Worm (Caenorhabditis elegans) whole organism, L3 larva: Measurements from ENCODE around the gene lact-1.

ENCODE experiments used
- ZK546.5 ChIP-seq: sonication (generic microtip); optimal IDR thresholded peaks from 2 replicates; lab custom pipeline; 2017; ENCODE audit warnings: missing biosample characterization, missing genetic modification characterization
- ama-1 ChIP-seq: fragments of 150-350 bp; optimal IDR thresholded peaks from 2 replicates; lab custom pipeline; 2018
- ceh-28 ChIP-seq: fragments of 150-350 bp; optimal IDR thresholded peaks from 2 replicates; lab custom pipeline; 2014; ENCODE audit warnings: missing biosample characterization, missing genetic modification reagents, missing genetic modification characterization
- ceh-82 ChIP-seq: fragments of 150-350 bp; optimal IDR thresholded peaks from 2 replicates; lab custom pipeline; 2014; ENCODE audit warnings: missing biosample characterization, missing genetic modification characterization
- ceh-9 ChIP-seq: sonication (generic microtip); optimal IDR thresholded peaks from 2 replicates; lab custom pipeline; 2018; ENCODE audit warnings: missing biosample characterization, missing genetic modification characterization
- daf-12 ChIP-seq: fragments of 150-350 bp; optimal IDR thresholded peaks from 2 replicates; lab custom pipeline; 2014; ENCODE audit warnings: missing biosample characterization, missing genetic modification reagents, missing genetic modification characterization
- egl-27 ChIP-seq: sonication (generic microtip); optimal IDR thresholded peaks from 4 replicates; lab custom pipeline; 2017; ENCODE audit warnings: missing biosample characterization, missing genetic modification reagents, missing genetic modification characterization
- egl-5 ChIP-seq: fragments of 150-350 bp; optimal IDR thresholded peaks from 2 replicates; lab custom pipeline; 2017; ENCODE audit warnings: missing biosample characterization, missing genetic modification reagents, missing genetic modification characterization, inconsistent platforms
- elt-1 ChIP-seq: fragments of 150-350 bp; optimal IDR thresholded peaks from 2 replicates; lab custom pipeline; 2014; ENCODE audit warnings: missing biosample characterization, missing genetic modification characterization
- fkh-10 ChIP-seq: sonication (generic microtip); optimal IDR thresholded peaks from 2 replicates; lab custom pipeline; 2017; ENCODE audit warnings: missing biosample characterization, missing genetic modification reagents, missing genetic modification characterization
- fos-1 ChIP-seq: fragments of 150-350 bp; optimal IDR thresholded peaks from 2 replicates; lab custom pipeline; 2014; ENCODE audit warnings: missing biosample characterization, missing genetic modification characterization
- hmg-11 ChIP-seq: sonication (generic microtip); optimal IDR thresholded peaks from 2 replicates; lab custom pipeline; 2016; ENCODE audit warnings: missing genetic modification characterization, missing compliant biosample characterization
- jun-1 ChIP-seq: fragments of 150-350 bp; optimal IDR thresholded peaks from 2 replicates; lab custom pipeline; 2014; ENCODE audit warnings: missing biosample characterization, missing genetic modification reagents, missing genetic modification characterization
- lin-15B ChIP-seq: fragments of 150-350 bp; optimal IDR thresholded peaks from 2 replicates; lab custom pipeline; 2014; ENCODE audit warnings: missing biosample characterization, missing genetic modification characterization
- lin-39 ChIP-seq: fragments of 150-350 bp; optimal IDR thresholded peaks from 2 replicates; lab custom pipeline; 2018; ENCODE audit warnings: missing biosample characterization, missing genetic modification reagents, missing genetic modification characterization
- lsy-12 ChIP-seq: sonication (generic microtip); optimal IDR thresholded peaks from 2 replicates; lab custom pipeline; 2016; ENCODE audit warnings: mild to moderate bottlenecking, missing genetic modification characterization, missing compliant biosample characterization
- mdl-1 ChIP-seq: fragments of 150-350 bp; optimal IDR thresholded peaks from 2 replicates; lab custom pipeline; 2014; ENCODE audit warnings: missing biosample characterization, missing genetic modification characterization
- nfya-1 ChIP-seq: sonication (generic microtip); optimal IDR thresholded peaks from 2 replicates; lab custom pipeline; 2017; ENCODE audit warnings: missing genetic modification characterization, mild to moderate bottlenecking, missing compliant biosample characterization, antibody characterized with exemption, moderate library complexity; ENCODE audit not compliant: insufficient read depth
- nhr-11 ChIP-seq: fragments of 150-350 bp; optimal IDR thresholded peaks from 2 replicates; lab custom pipeline; 2014; ENCODE audit warnings: missing biosample characterization, missing genetic modification characterization
- nhr-12 ChIP-seq: fragments of 150-350 bp; optimal IDR thresholded peaks from 2 replicates; lab custom pipeline; 2014; ENCODE audit warnings: missing biosample characterization, missing genetic modification characterization
- nhr-23 ChIP-seq: fragments of 150-350 bp; optimal IDR thresholded peaks from 2 replicates; lab custom pipeline; 2014; ENCODE audit warnings: missing biosample characterization, missing genetic modification reagents, missing genetic modification characterization
- nhr-25 ChIP-seq: sonication (generic microtip); optimal IDR thresholded peaks from 2 replicates; lab custom pipeline; 2017; ENCODE audit warnings: missing biosample characterization, missing genetic modification characterization
- nhr-76 ChIP-seq: fragments of 150-350 bp; sonication (generic microtip); optimal IDR thresholded peaks from 5 replicates; lab custom pipeline; 2014; ENCODE audit warnings: missing biosample characterization, missing genetic modification characterization
- nhr-77 ChIP-seq: fragments of 150-350 bp; optimal IDR thresholded peaks from 2 replicates; lab custom pipeline; 2014; ENCODE audit warnings: missing biosample characterization, missing genetic modification characterization
- pha-4 ChIP-seq: fragments of 150-350 bp; optimal IDR thresholded peaks from 2 replicates; lab custom pipeline; 2014; ENCODE audit warnings: missing biosample characterization, missing genetic modification reagents, missing genetic modification characterization
- pqm-1 ChIP-seq: fragments of 150-350 bp; optimal IDR thresholded peaks from 2 replicates; lab custom pipeline; 2017; ENCODE audit warnings: missing biosample characterization, missing genetic modification characterization, inconsistent platforms
- sea-2 ChIP-seq: fragments of 150-350 bp; sonication (generic microtip); optimal IDR thresholded peaks from 4 replicates; lab custom pipeline; 2014; ENCODE audit warnings: missing biosample characterization, missing genetic modification reagents, missing genetic modification characterization
- skn-1 ChIP-seq: fragments of 150-350 bp; optimal IDR thresholded peaks from 2 replicates; lab custom pipeline; 2014; ENCODE audit warnings: missing biosample characterization, missing genetic modification characterization
- tbx-2 ChIP-seq: sonication (generic microtip); optimal IDR thresholded peaks from 2 replicates; lab custom pipeline; 2016; ENCODE audit warnings: mild to moderate bottlenecking, missing genetic modification characterization, missing compliant biosample characterization
- unc-39 ChIP-seq: sonication (generic microtip); optimal IDR thresholded peaks from 4 replicates; lab custom pipeline; 2017; ENCODE audit warnings: missing biosample characterization, missing genetic modification characterization
- unc-62 ChIP-seq: fragments of 150-350 bp; sonication (generic microtip); optimal IDR thresholded peaks from 4 replicates; lab custom pipeline; 2014; ENCODE audit warnings: missing biosample characterization, missing genetic modification reagents, missing genetic modification characterization
- zag-1 ChIP-seq: fragments of 150-350 bp; optimal IDR thresholded peaks from 2 replicates; lab custom pipeline; 2014; ENCODE audit warnings: missing biosample characterization, missing genetic modification characterization

lact-1 gene

DNA sequence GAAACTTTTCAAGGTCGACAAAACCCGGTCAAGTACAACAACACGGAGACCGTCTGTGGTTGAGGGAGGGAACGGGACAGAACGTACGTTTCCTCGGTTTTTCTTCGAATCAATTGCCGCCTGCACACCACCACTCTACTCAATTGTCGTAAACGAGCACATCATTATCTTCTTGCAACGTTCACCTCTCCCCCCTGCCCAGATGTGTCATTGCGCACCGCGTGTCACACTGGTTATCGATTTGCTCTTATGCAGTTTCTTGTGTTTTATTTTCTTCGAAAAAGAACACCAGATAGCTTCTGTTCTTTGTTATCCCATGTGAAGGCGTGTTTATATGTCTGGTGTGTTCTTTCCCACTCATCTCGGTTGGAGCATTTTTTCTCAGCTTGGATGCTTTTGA lies 29.4 kb upstream of the lact-1 start:
- TF ChIP-seq egl-5 (tag; lab: Kevin White, UChicago): peak; percentile 35
- no peak for TF ChIP-seq ceh-9 (tag; lab: Kevin White, UChicago)
- TF ChIP-seq, all 47 proteins: peak for 1

ce11 chrX:7284724-7285184 lies 24.6 kb upstream of the lact-1 start:
- TF ChIP-seq lin-39 (tag; lab: Kevin White, UChicago) (peak; percentile 62), fos-1 (no peak), elt-1 (peak; percentile 34), tbx-2 (peak; percentile 35), ceh-28 (tag; lab: Kevin White, UChicago) (no peak), skn-1 (tag; lab: Kevin White, UChicago) (peak; percentile 9), ceh-9 (tag; lab: Kevin White, UChicago) (peak; percentile 74), nhr-11 (no peak), fkh-10 (peak; percentile 89), nfya-1 (peak; percentile 49), hmg-11 (tag; lab: Kevin White, UChicago) (peak; percentile 66)

DNA sequence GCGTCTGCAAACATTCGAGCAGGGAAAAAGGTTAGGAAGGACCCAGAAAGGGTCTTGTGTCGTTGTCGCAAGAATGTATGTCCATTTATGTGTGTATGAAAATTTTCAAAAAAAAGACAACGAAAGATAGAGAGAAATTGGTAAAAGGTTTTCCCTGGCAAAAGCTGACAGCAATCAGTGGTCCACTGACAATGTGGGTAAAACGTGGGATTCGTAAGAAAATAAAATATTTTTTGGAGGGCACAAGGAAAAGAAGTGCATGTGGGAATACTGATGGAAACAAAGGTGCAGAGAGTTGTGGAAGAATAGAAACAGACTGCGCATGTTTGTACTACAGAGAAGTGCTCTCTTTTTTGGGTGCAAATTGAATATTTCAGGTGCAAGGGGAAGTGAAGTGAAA lies 23.0 kb upstream of the lact-1 start:
- TF ChIP-seq lin-39 (tag; lab: Kevin White, UChicago): no peak
- TF ChIP-seq ceh-82 (tag; lab: Kevin White, UChicago): no peak
- TF ChIP-seq unc-39 (tag; lab: Kevin White, UChicago): no peak
- TF ChIP-seq nfya-1: no peak
- TF ChIP-seq nhr-12: no peak
- no peak for TF ChIP-seq nhr-76 (tag; lab: Kevin White, UChicago)
- TF ChIP-seq nhr-77 (tag; lab: Kevin White, UChicago): no peak
- TF ChIP-seq ZK546.5: no peak
- TF ChIP-seq pqm-1: no peak

DNA sequence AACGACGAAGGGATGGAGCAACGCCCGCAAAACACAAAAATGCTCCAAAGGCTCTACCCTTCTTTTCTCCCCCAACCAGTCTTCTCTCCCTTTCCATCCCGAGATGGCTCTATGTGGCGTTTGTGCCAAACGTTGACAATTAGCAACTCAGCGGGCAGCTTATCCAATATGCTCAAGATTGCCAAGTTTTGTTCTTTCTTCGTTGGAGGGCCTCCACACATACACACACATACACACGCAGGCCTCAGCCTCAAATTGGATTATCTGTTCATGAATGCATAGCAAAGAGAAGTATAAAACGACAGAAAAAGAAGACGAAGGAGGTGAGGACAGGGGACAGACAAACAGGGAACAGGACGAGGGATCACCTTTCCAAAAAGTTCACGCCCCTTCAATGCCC lies 21.2 kb upstream of the lact-1 start:
- no peak for TF ChIP-seq tbx-2
- no peak for TF ChIP-seq pha-4 (tag; lab: Kevin White, UChicago)
- TF ChIP-seq sea-2: no peak
- no peak for TF ChIP-seq lin-39 (tag; lab: Kevin White, UChicago)
- TF ChIP-seq nhr-11: no peak
- no peak for TF ChIP-seq nhr-12
- TF ChIP-seq egl-5 (tag; lab: Kevin White, UChicago): no peak
- no peak for TF ChIP-seq lin-15B (tag; lab: Kevin White, UChicago)

DNA sequence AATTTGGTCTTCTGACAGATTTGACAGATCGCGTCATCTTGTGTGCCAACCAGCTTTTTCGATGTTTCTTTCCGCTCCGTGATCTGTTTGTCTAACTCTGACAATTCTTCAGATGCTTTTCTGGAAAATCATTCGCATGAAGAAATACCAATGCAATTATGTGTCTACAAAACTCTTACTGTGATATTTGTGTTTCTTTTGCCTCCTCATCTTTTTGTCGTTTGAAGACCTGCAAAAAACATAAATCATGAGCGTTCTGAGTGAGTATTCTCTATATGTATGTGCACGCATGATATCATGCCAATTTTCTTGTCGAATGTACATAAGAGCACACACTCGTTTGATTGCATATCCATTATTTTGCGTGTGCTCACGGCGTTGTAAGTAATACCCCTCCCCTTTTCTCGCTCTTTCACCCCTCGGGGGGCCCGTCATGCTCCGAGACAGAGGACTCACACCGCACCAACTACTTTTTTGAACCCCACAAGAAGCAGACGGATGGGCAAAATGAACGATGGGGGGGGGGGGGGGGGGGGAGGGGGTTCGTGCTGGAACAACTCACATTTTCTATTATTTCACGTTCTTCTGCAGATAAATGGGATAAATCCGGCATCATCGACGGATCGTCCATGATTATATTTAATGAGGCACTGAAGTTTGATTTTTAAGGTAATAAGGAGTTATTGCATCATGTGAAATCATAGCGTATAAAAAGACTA lies 19.7 kb upstream of the lact-1 start, which contains the start of gene unc-10:
TSS of gene unc-10 (minus strand) at position 652 of the 719 bp plus-strand sequence.
- TF ChIP-seq ZK546.5 (no peak), pha-4 (tag; lab: Kevin White, UChicago) (no peak), zag-1 (tag; lab: Kevin White, UChicago) (no peak), jun-1 (tag; lab: Kevin White, UChicago) (no peak), ama-1 (no peak), egl-5 (tag; lab: Kevin White, UChicago) (no peak), tbx-2 (no peak), sea-2 (no peak), nhr-23 (tag; lab: Kevin White, UChicago) (no peak), nhr-25 (no peak), lsy-12 (no peak), daf-12 (tag; lab: Kevin White, UChicago) (no peak), mdl-1 (tag; lab: Kevin White, UChicago) (no peak)

DNA sequence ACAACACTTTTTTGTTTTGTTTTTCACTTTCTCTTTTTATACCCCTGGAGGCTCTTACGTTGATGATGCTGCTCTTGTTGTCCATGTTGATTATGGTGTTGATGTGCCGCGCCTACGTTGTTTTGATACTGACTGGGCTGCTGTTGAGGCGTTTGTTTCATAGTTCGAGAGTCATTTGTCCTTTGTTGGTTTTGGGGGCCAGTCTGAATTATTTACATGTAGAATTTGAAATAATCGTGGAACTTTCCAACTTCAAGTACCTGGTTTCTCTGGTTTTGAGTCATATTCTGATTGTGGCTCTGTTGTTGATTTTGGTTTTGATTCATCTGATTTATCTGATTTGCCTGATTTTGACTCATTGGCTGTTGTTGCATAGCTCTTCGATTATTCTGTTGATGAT lies 17.9 kb upstream of the lact-1 start:
- TF ChIP-seq unc-62: no peak
- TF ChIP-seq nhr-23 (tag; lab: Kevin White, UChicago): no peak
- no peak for TF ChIP-seq elt-1
- TF ChIP-seq tbx-2: no peak
- no peak for TF ChIP-seq nhr-11
- TF ChIP-seq sea-2: no peak
- no peak for TF ChIP-seq nhr-25
- no peak for TF ChIP-seq unc-39 (tag; lab: Kevin White, UChicago)
- TF ChIP-seq egl-27 (tag; lab: Kevin White, UChicago): no peak
- TF ChIP-seq pqm-1: no peak
- TF ChIP-seq, all 47 proteins: peak for 0
